Worm (Caenorhabditis elegans) whole organism, L3 larva: ENCODE data around the gene txt-11.

Experiments
- lin-15B ChIP-seq: fragments of 150-350 bp; optimal IDR thresholded peaks from 2 replicates; lab custom pipeline; 2014; ENCODE audit warnings: missing biosample characterization, missing genetic modification characterization
- nhr-237 ChIP-seq: fragments of 150-350 bp; optimal IDR thresholded peaks from 2 replicates; lab custom pipeline; 2014; ENCODE audit warnings: missing biosample characterization, missing genetic modification characterization
- nhr-67 ChIP-seq: fragments of 150-350 bp; optimal IDR thresholded peaks from 2 replicates; lab custom pipeline; 2014; ENCODE audit warnings: missing biosample characterization, missing genetic modification characterization
- unc-62 ChIP-seq: fragments of 150-350 bp; sonication (generic microtip); optimal IDR thresholded peaks from 4 replicates; lab custom pipeline; 2014; ENCODE audit warnings: missing biosample characterization, missing genetic modification reagents, missing genetic modification characterization
- ztf-11 ChIP-seq: fragments of 150-350 bp; optimal IDR thresholded peaks from 2 replicates; lab custom pipeline; 2014; ENCODE audit warnings: missing biosample characterization, missing genetic modification characterization

- TF ChIP-seq nhr-237 (tag; lab: Kevin White, UChicago) (no peak), lin-15B (tag; lab: Kevin White, UChicago) (no peak), unc-62 (GFP tag; lab: Kevin White, UChicago) (no peak), nhr-67 (tag; lab: Kevin White, UChicago) (no peak), ztf-11 (tag; lab: Kevin White, UChicago) (no peak)
Observed at ce11 chrV:3424341-3424740, 11.2 kb downstream of the txt-11 start, which contains the start of gene srab-21.
